Fruit fly (Drosophila melanogaster) whole organism, embryonic: ENCODE results near the gene CG43127.

ENCODE experiments used
- ATbp ChIP-seq: fragments of 200-800 bp; sonication (Bioruptor generic); optimal IDR thresholded peaks from 2 replicates; lab custom pipeline; 2017; ENCODE audit warnings: missing biosample characterization, mild to moderate bottlenecking, missing genetic modification characterization, missing genetic modification reagents
- Ada2b ChIP-seq: fragments of 200-800 bp; sonication (Bioruptor generic); IDR thresholded peaks from 2 replicates; pipeline ENCODE4 v1.3.6; 2022; ENCODE audit warnings: missing biosample characterization, missing genetic modification characterization
- Adf1 ChIP-seq: fragments of 200-800 bp; sonication (Bioruptor generic); IDR thresholded peaks from 2 replicates; pipeline ENCODE4 v1.3.6; 2022; ENCODE audit warnings: missing biosample characterization, missing genetic modification characterization
- Atf6 ChIP-seq: fragments of 200-800 bp; sonication (Bioruptor generic); IDR thresholded peaks from 2 replicates; pipeline ENCODE4 v1.3.6; 2022; ENCODE audit warnings: missing biosample characterization, missing genetic modification characterization
- BtbVII ChIP-seq: fragments of 200-800 bp; sonication (Bioruptor generic); optimal IDR thresholded peaks from 3 replicates; lab custom pipeline; 2017; ENCODE audit warnings: missing biosample characterization, mild to moderate bottlenecking, missing genetic modification characterization
- CG10431 ChIP-seq: fragments of 200-800 bp; sonication (Bioruptor generic); optimal IDR thresholded peaks from 3 replicates; lab custom pipeline; 2018; ENCODE audit warnings: missing biosample characterization, mild to moderate bottlenecking, missing genetic modification characterization
- CG12071 ChIP-seq: fragments of 200-800 bp; sonication (Bioruptor generic); optimal IDR thresholded peaks from 3 replicates; lab custom pipeline; 2018; ENCODE audit warnings: missing biosample characterization, mild to moderate bottlenecking, missing genetic modification characterization
- CG13624 ChIP-seq: fragments of 200-800 bp; sonication (Bioruptor generic); optimal IDR thresholded peaks from 2 replicates; lab custom pipeline; 2016; ENCODE audit warnings: missing biosample characterization, missing genetic modification characterization
- CG14050 ChIP-seq: fragments of 200-800 bp; sonication (Bioruptor generic); IDR thresholded peaks from 3 replicates; pipeline ENCODE4 v1.3.6; 2022; ENCODE audit warnings: missing biosample characterization, missing genetic modification characterization
- CG14710 ChIP-seq: fragments of 200-800 bp; sonication (Bioruptor generic); optimal IDR thresholded peaks from 3 replicates; lab custom pipeline; 2019; ENCODE audit warnings: missing biosample characterization, mild to moderate bottlenecking, missing genetic modification characterization, moderate library complexity
- CG15601 ChIP-seq: fragments of 200-800 bp; sonication (Bioruptor generic); optimal IDR thresholded peaks from 3 replicates; lab custom pipeline; 2019; ENCODE audit warnings: missing biosample characterization, mild to moderate bottlenecking, missing genetic modification characterization, moderate library complexity
- CG15696 ChIP-seq: fragments of 200-800 bp; sonication (Bioruptor generic); optimal IDR thresholded peaks from 2 replicates; lab custom pipeline; 2019; ENCODE audit warnings: missing biosample characterization, mild to moderate bottlenecking, missing genetic modification characterization, moderate library complexity
- CG1603 ChIP-seq: fragments of 200-800 bp; sonication (Bioruptor generic); optimal IDR thresholded peaks from 2 replicates; lab custom pipeline; 2019; ENCODE audit warnings: missing biosample characterization, mild to moderate bottlenecking, missing genetic modification characterization, moderate library complexity
- CG16779 ChIP-seq: fragments of 200-800 bp; sonication (Bioruptor generic); IDR thresholded peaks from 2 replicates; pipeline ENCODE4 v1.3.6; 2022; ENCODE audit warnings: missing biosample characterization, missing genetic modification characterization
- CG17328 ChIP-seq: fragments of 200-800 bp; sonication (Bioruptor generic); IDR thresholded peaks from 2 replicates; pipeline ENCODE4 v1.3.6; 2022; ENCODE audit warnings: missing biosample characterization, missing genetic modification characterization
- CG17385 ChIP-seq: fragments of 200-800 bp; sonication (Bioruptor generic); optimal IDR thresholded peaks from 3 replicates; lab custom pipeline; 2018; ENCODE audit warnings: missing biosample characterization, mild to moderate bottlenecking, missing genetic modification characterization
- CG30020 ChIP-seq: fragments of 200-800 bp; optimal IDR thresholded peaks from 2 replicates; lab custom pipeline; 2019; ENCODE audit warnings: missing biosample characterization, mild to moderate bottlenecking, missing genetic modification characterization, moderate library complexity
- CG31441 ChIP-seq: fragments of 200-800 bp; sonication (Bioruptor generic); IDR thresholded peaks from 2 replicates; pipeline ENCODE4 v1.3.6; 2022; ENCODE audit warnings: missing biosample characterization, missing genetic modification characterization
- CG42726 ChIP-seq: fragments of 200-800 bp; sonication (Bioruptor generic); IDR thresholded peaks from 2 replicates; pipeline ENCODE4 v1.3.6; 2022; ENCODE audit warnings: missing biosample characterization, missing genetic modification characterization; ENCODE audit not compliant: partially characterized antibody
- CG4707 ChIP-seq: fragments of 200-800 bp; sonication (Bioruptor generic); optimal IDR thresholded peaks from 2 replicates; lab custom pipeline; 2018; ENCODE audit warnings: missing biosample characterization, mild to moderate bottlenecking, missing genetic modification characterization, moderate library complexity
- CG6254 ChIP-seq: fragments of 200-800 bp; sonication (Bioruptor generic); optimal IDR thresholded peaks from 3 replicates; lab custom pipeline; 2017; ENCODE audit warnings: mild to moderate bottlenecking, missing biosample characterization, missing genetic modification reagents, missing genetic modification characterization
- CG7987 ChIP-seq: fragments of 200-800 bp; sonication (Bioruptor generic); optimal IDR thresholded peaks from 2 replicates; lab custom pipeline; 2018; ENCODE audit warnings: missing biosample characterization, mild to moderate bottlenecking, missing genetic modification characterization, moderate library complexity
- CG8944 ChIP-seq: fragments of 200-800 bp; sonication (Bioruptor generic); optimal IDR thresholded peaks from 3 replicates; lab custom pipeline; 2016; ENCODE audit warnings: missing biosample characterization, missing genetic modification characterization
- Camta ChIP-seq: fragments of 200-800 bp; sonication (Bioruptor generic); optimal IDR thresholded peaks from 2 replicates; lab custom pipeline; 2016; ENCODE audit warnings: missing biosample characterization, missing genetic modification characterization
- Drgx ChIP-seq: fragments of 200-800 bp; sonication (Bioruptor generic); IDR thresholded peaks from 2 replicates; pipeline ENCODE4 v1.3.6; 2022; ENCODE audit warnings: missing biosample characterization, missing genetic modification characterization
- ERR ChIP-seq: fragments of 200-800 bp; sonication (Bioruptor generic); optimal IDR thresholded peaks from 2 replicates; lab custom pipeline; 2016; ENCODE audit warnings: missing biosample characterization, missing genetic modification characterization
- Elba2 ChIP-seq: fragments of 200-800 bp; sonication (Bioruptor generic); optimal IDR thresholded peaks from 3 replicates; lab custom pipeline; 2016; ENCODE audit warnings: missing biosample characterization, missing genetic modification characterization
- Ets65A ChIP-seq: fragments of 200-800 bp; sonication (Bioruptor generic); peaks from one replicate; lab custom pipeline; 2016; ENCODE audit warnings: missing biosample characterization, missing genetic modification characterization
- Fer1 ChIP-seq: fragments of 200-800 bp; sonication (Bioruptor generic); optimal IDR thresholded peaks from 2 replicates; lab custom pipeline; 2017; ENCODE audit warnings: missing biosample characterization, mild to moderate bottlenecking, missing genetic modification characterization
- GATAe ChIP-seq: fragments of 200-800 bp; sonication (Bioruptor generic); conservative IDR thresholded peaks from 2 replicates; pipeline ENCODE4 v1.3.6; 2022; ENCODE audit warnings: missing biosample characterization, missing genetic modification characterization
- Ssrp ChIP-seq: fragments of 200-800 bp; sonication (Bioruptor generic); optimal IDR thresholded peaks from 2 replicates; lab custom pipeline; 2018; ENCODE audit warnings: missing biosample characterization, mild to moderate bottlenecking, missing genetic modification characterization, moderate library complexity
- Vsx1 ChIP-seq: fragments of 200-800 bp; sonication (Bioruptor generic); optimal IDR thresholded peaks from 2 replicates; lab custom pipeline; 2017; ENCODE audit warnings: missing biosample characterization, mild to moderate bottlenecking, missing genetic modification characterization, missing genetic modification reagents
- ato ChIP-seq: fragments of 200-800 bp; sonication (Bioruptor generic); IDR thresholded peaks from 2 replicates; pipeline ENCODE4 v1.3.6; 2022; ENCODE audit warnings: missing biosample characterization, missing genetic modification characterization; ENCODE audit not compliant: partially characterized antibody
- bigmax ChIP-seq: fragments of 200-800 bp; sonication (Bioruptor generic); optimal IDR thresholded peaks from 2 replicates; lab custom pipeline; 2018; ENCODE audit warnings: missing biosample characterization, mild to moderate bottlenecking, missing genetic modification characterization
- bowl ChIP-seq: fragments of 200-800 bp; sonication (Bioruptor generic); IDR thresholded peaks from 2 replicates; pipeline ENCODE4 v1.3.6; 2022; ENCODE audit warnings: missing biosample characterization, missing genetic modification characterization
- btn ChIP-seq: fragments of 200-800 bp; sonication (Bioruptor generic); optimal IDR thresholded peaks from 2 replicates; lab custom pipeline; 2016; ENCODE audit warnings: missing biosample characterization, missing genetic modification characterization
- crc ChIP-seq: fragments of 200-800 bp; sonication (Bioruptor generic); optimal IDR thresholded peaks from 2 replicates; lab custom pipeline; 2016; ENCODE audit warnings: missing biosample characterization, missing genetic modification characterization
- fru ChIP-seq: fragments of >200 bp; optimal IDR thresholded peaks from 2 replicates; lab custom pipeline; 2017
- kah ChIP-seq: fragments of 200-800 bp; sonication (Bioruptor generic); optimal IDR thresholded peaks from 2 replicates; lab custom pipeline; 2018; ENCODE audit warnings: missing biosample characterization, mild to moderate bottlenecking, missing genetic modification characterization
- kni ChIP-seq: fragments of 200-800 bp; sonication (Bioruptor generic); optimal IDR thresholded peaks from 3 replicates; lab custom pipeline; 2017; ENCODE audit warnings: mild to moderate bottlenecking, missing biosample characterization, missing genetic modification reagents, missing genetic modification characterization
- lola ChIP-seq, 3 experiments: fragments of >200 bp in 2 of 3; fragments of 200-800 bp in 1 of 3; sonication (Bioruptor generic) in 1 of 3; optimal IDR thresholded peaks; 2 replicates each; lab custom pipeline; 2017 to 2019; ENCODE audit warnings: missing biosample characterization in 3 of 3, missing genetic modification characterization in 3 of 3, mild to moderate bottlenecking in 1 of 3, moderate library complexity in 1 of 3
- pho ChIP-seq: fragments of 200-800 bp; sonication (Bioruptor generic); optimal IDR thresholded peaks from 2 replicates; lab custom pipeline; 2016; ENCODE audit warnings: missing biosample characterization, missing genetic modification characterization
- phol ChIP-seq: fragments of 200-800 bp; sonication (Bioruptor generic); optimal IDR thresholded peaks from 3 replicates; lab custom pipeline; 2018; ENCODE audit warnings: missing biosample characterization, mild to moderate bottlenecking, missing genetic modification characterization, moderate library complexity
- pzg ChIP-seq: fragments of 200-800 bp; sonication (Bioruptor generic); optimal IDR thresholded peaks from 3 replicates; lab custom pipeline; 2018; ENCODE audit warnings: missing biosample characterization, mild to moderate bottlenecking, missing genetic modification characterization, moderate library complexity
- sima ChIP-seq: fragments of 200-800 bp; sonication (Bioruptor generic); optimal IDR thresholded peaks from 2 replicates; lab custom pipeline; 2016; ENCODE audit warnings: missing biosample characterization, missing genetic modification characterization
- sisA ChIP-seq: fragments of 200-800 bp; sonication (Bioruptor generic); IDR thresholded peaks from 2 replicates; pipeline ENCODE4 v1.3.6; 2022; ENCODE audit warnings: missing biosample characterization, missing genetic modification characterization
- sr ChIP-seq: fragments of 200-800 bp; sonication (Bioruptor generic); IDR thresholded peaks from 3 replicates; pipeline ENCODE4 v1.3.6; 2022; ENCODE audit warnings: missing biosample characterization, missing genetic modification characterization
- wdn ChIP-seq: fragments of 200-800 bp; sonication (Bioruptor generic); IDR thresholded peaks from 2 replicates; pipeline ENCODE4 v1.3.6; 2022; ENCODE audit warnings: missing biosample characterization, missing genetic modification characterization
- zfh1 ChIP-seq: fragments of 200-800 bp; sonication (Bioruptor generic); IDR thresholded peaks from 3 replicates; pipeline ENCODE4 v1.3.6; 2022; ENCODE audit warnings: missing biosample characterization, missing genetic modification characterization

Gene CG43127

DNA sequence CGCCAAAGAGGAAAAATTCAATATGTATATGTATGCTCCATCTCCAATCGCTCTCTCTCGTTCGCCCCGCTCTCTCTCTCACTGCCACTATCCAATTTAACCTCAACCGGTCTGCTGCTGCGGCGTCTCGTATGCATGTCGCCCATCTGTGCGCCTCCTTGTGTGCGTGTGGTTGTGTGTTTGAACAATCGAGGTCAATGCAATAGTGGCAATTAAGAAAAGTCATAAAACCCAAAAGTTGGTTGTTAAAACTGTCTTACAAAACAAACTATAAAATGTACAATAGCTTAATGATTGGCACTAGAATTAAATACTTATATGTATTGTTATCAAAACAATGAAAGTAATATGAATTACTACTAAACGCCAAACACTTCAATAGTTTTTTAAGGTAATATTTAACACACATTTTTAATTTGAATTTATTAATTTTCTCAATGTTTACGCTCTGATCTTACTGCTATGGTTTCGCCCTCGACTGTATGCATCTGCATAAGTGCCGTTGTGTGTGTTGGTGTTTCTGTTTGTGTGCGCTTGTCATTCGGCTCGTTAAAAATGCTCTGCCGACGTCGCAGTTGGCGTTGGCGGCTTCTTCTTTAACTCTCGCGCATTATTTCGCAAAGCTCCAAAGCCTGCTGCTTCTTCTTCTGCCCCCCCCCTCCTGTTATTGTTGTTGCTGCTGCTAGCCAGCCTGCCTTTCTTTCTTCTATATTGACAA lies 40.2 kb upstream of the CG43127 start (continued):
- TF ChIP-seq ato (GFP tag; lab: Robert Waterston, UW) (no peak), Ssrp (tag; lab: Kevin White, UChicago) (peak; percentile 98), bigmax (GFP tag; lab: Kevin White, UChicago) (peak; percentile 92), btn (peak; percentile 84), kni (peak; percentile 98), CG1603 (tag; lab: Kevin White, UChicago) (peak; percentile 91), CG12071 (GFP tag; lab: Kevin White, UChicago) (peak; percentile 94), pzg (no peak), CG16779 (GFP tag; lab: Robert Waterston, UW) (0 out of 2 replicates have a peak, but pooled peaks have one; percentile 57), sr (GFP tag; lab: Robert Waterston, UW) (no peak), CG8944 (peak; percentile 60), Atf6 (GFP tag; lab: Robert Waterston, UW) (peak; percentile 92), pho (peak; percentile 83), CG30020 (tag; lab: Kevin White, UChicago) (peak; percentile 90), CG7987 (GFP tag; lab: Kevin White, UChicago) (peak; percentile 89), Vsx1 (GFP tag; lab: Kevin White, UChicago) (peak; percentile 96), CG42726 (GFP tag; lab: Robert Waterston, UW) (no peak), phol (tag; lab: Kevin White, UChicago) (peak; percentile 98), GATAe (peak; percentile 57), wdn (GFP tag; lab: Robert Waterston, UW) (peak; percentile 57; the same call in 1 of the 2 replicates), zfh1 (peak; percentile 91), CG31441 (GFP tag; lab: Robert Waterston, UW) (peak; percentile 97), CG17328 (GFP tag; lab: Robert Waterston, UW) (peak; percentile 90), Fer1 (GFP tag; lab: Kevin White, UChicago) (peak; percentile 97), Camta (GFP tag; lab: Kevin White, UChicago) (peak; percentile 90), kah (GFP tag; lab: Kevin White, UChicago) (peak; percentile 94), fru (lab: Kevin White, UChicago) (no peak), lola (GFP tag; optimal IDR thresholded peaks at IDR 0.05; lab: Kevin White, UChicago) (peak in 1 of 3 experiments; percentile 99), Ada2b (GFP tag; lab: Robert Waterston, UW) (peak; percentile 84), ERR (GFP tag; lab: Kevin White, UChicago) (peak; percentile 50), CG4707 (GFP tag; lab: Kevin White, UChicago) (peak; percentile 89), ATbp (GFP tag; lab: Kevin White, UChicago) (peak; percentile 96), Elba2 (GFP tag; lab: Kevin White, UChicago) (peak; percentile 66), CG17385 (GFP tag; lab: Kevin White, UChicago) (peak; percentile 96), CG15696 (tag; lab: Kevin White, UChicago) (peak; percentile 98), CG15601 (peak; percentile 98), crc (peak; percentile 65), CG14710 (tag; lab: Kevin White, UChicago) (peak; percentile 98), CG14050 (peak; percentile 84), Adf1 (GFP tag; lab: Robert Waterston, UW) (peak; percentile 85), Drgx (peak; percentile 97), sisA (GFP tag; lab: Robert Waterston, UW) (peak; percentile 92), Ets65A (peak; percentile 95), sima (GFP tag; lab: Kevin White, UChicago) (peak; percentile 56), bowl (GFP tag; lab: Robert Waterston, UW) (peak; percentile 78), CG10431 (GFP tag; lab: Kevin White, UChicago) (peak; percentile 94), CG13624 (GFP tag; lab: Kevin White, UChicago) (peak; percentile 83), CG6254 (GFP tag; lab: Kevin White, UChicago) (peak; percentile 95), BtbVII (GFP tag; lab: Kevin White, UChicago) (peak; percentile 95)
